Comparison of ENCODE assay signal across 7 worm cellular contexts in the genomic region with DNA sequence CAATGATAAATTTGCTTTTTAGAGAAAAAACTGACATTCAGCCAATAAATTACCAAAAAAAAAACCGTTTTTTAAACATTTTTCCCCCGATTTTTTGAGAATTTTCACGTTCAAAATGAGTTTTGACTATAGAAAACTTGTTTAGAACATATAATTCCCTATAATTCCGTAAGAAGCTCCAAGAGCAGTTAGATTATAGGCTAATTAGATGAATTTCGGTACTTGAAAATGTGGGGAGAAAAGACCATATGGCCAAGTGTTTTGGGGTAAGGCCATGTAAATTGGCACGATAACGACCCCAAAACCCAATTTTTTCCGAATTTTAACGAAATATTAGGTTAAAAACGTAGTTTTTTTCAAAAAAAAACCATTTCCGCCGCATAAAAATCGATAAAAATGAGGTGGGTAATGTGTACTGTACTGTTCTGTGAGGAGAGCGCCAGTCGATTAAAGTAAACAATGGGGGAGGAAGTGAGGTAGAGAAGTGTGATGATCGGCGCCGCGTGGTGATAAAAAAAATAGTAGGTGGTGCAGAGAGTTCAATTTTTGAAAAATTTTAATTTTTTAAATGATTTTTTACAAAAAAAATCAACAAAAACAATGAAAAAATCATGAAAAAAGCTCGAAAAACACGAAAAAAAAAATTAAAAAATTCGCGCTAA.
TF ChIP-seq lines count a peak whose summit lies in the region.

No protein-coding gene starts in this region.

TF ChIP-seq in whole organism, L1 larva, 84 proteins besides CTCF, POLR2A, EP300 and RAD21:
- no peak for TF ChIP-seq C04F5.9 (tag; optimal IDR thresholded peaks at IDR 0.05; lab: Kevin White, UChicago)
- no peak for TF ChIP-seq swsn-7 (tag; optimal IDR thresholded peaks at IDR 0.05; lab: Kevin White, UChicago)
- TF ChIP-seq skn-1 (tag; optimal IDR thresholded peaks at IDR 0.05; lab: Kevin White, UChicago) = peak; percentile 18
- TF ChIP-seq nhr-76 (tag; optimal IDR thresholded peaks at IDR 0.05; lab: Kevin White, UChicago) = no peak

TF ChIP-seq in whole organism, L2 larva, 48 proteins besides CTCF, POLR2A, EP300 and RAD21:
- TF ChIP-seq unc-39 (tag; optimal IDR thresholded peaks at IDR 0.05; lab: Kevin White, UChicago) = no peak
- peak; percentile 62 for TF ChIP-seq fos-1 (tag; optimal IDR thresholded peaks at IDR 0.05; lab: Kevin White, UChicago)

TF ChIP-seq in whole organism, L3 larva, 47 proteins besides CTCF, POLR2A, EP300 and RAD21 (continues in another document):
- TF ChIP-seq unc-62 (GFP tag; optimal IDR thresholded peaks at IDR 0.05; lab: Kevin White, UChicago) (no peak), pha-4 (tag; optimal IDR thresholded peaks at IDR 0.05; lab: Kevin White, UChicago) (peak; percentile 93), elt-2 (tag; optimal IDR thresholded peaks at IDR 0.05; lab: Kevin White, UChicago) (peak; percentile 42), snpc-4 (tag; optimal IDR thresholded peaks at IDR 0.05; lab: Kevin White, UChicago) (no peak), ceh-82 (tag; optimal IDR thresholded peaks at IDR 0.05; lab: Kevin White, UChicago) (no peak), fos-1 (tag; optimal IDR thresholded peaks at IDR 0.05; lab: Kevin White, UChicago) (no peak), nhr-23 (tag; optimal IDR thresholded peaks at IDR 0.05; lab: Kevin White, UChicago) (no peak), elt-1 (tag; optimal IDR thresholded peaks at IDR 0.05; lab: Kevin White, UChicago) (no peak), fkh-2 (tag; optimal IDR thresholded peaks at IDR 0.05; lab: Kevin White, UChicago) (no peak), ZK546.5 (tag; optimal IDR thresholded peaks at IDR 0.05; lab: Kevin White, UChicago) (no peak), lin-15B (tag; optimal IDR thresholded peaks at IDR 0.05; lab: Kevin White, UChicago) (no peak), ztf-11 (tag; optimal IDR thresholded peaks at IDR 0.05; lab: Kevin White, UChicago) (no peak), nhr-43 (tag; optimal IDR thresholded peaks at IDR 0.05; lab: Kevin White, UChicago; ENCODE audit: poor library complexity, severe bottlenecking) (no peak), ama-1 (optimal IDR thresholded peaks at IDR 0.05; lab: Kevin White, UChicago) (no peak), mdl-1 (tag; optimal IDR thresholded peaks at IDR 0.05; lab: Kevin White, UChicago) (no peak), pqm-1 (tag; optimal IDR thresholded peaks at IDR 0.05; lab: Kevin White, UChicago) (peak; percentile 31)

TF ChIP-seq in whole organism, L4 larva, 104 proteins besides CTCF, POLR2A, EP300 and RAD21 (continues in another document):
- TF ChIP-seq pha-4 (GFP tag; IDR thresholded peaks at IDR 0.05; lab: Robert Waterston, UW) (no peak), pha-4 (tag; optimal IDR thresholded peaks at IDR 0.05; lab: Kevin White, UChicago) (peak; percentile 52), nhr-77 (tag; optimal IDR thresholded peaks at IDR 0.05; lab: Kevin White, UChicago) (no peak), zip-2 (tag; optimal IDR thresholded peaks at IDR 0.05; lab: Kevin White, UChicago) (no peak), ces-1 (GFP tag; optimal IDR thresholded peaks at IDR 0.05; lab: Kevin White, UChicago) (no peak), Y105C5A.15 (GFP tag; IDR thresholded peaks at IDR 0.05; lab: Robert Waterston, UW) (no peak), tag-97 (GFP tag; IDR thresholded peaks at IDR 0.05; lab: Robert Waterston, UW) (no peak), dmd-6 (GFP tag; IDR thresholded peaks at IDR 0.05; lab: Robert Waterston, UW) (peak; percentile 72), ztf-7 (tag; optimal IDR thresholded peaks at IDR 0.05; lab: Kevin White, UChicago) (no peak), hlh-11 (tag; optimal IDR thresholded peaks at IDR 0.05; lab: Kevin White, UChicago) (peak; percentile 47), zag-1 (tag; optimal IDR thresholded peaks at IDR 0.05; lab: Kevin White, UChicago) (no peak), daf-16 (GFP tag; optimal IDR thresholded peaks at IDR 0.05; lab: Kevin White, UChicago) (no peak), daf-16 (tag; optimal IDR thresholded peaks at IDR 0.05; lab: Kevin White, UChicago) (peak; percentile 40), fkh-10 (GFP tag; optimal IDR thresholded peaks at IDR 0.05; lab: Kevin White, UChicago) (no peak), unc-39 (tag; optimal IDR thresholded peaks at IDR 0.05; lab: Kevin White, UChicago) (no peak), mxl-3 (GFP tag; optimal IDR thresholded peaks at IDR 0.05; lab: Kevin White, UChicago) (peak; percentile 79), ztf-11 (tag; optimal IDR thresholded peaks at IDR 0.05; lab: Kevin White, UChicago) (no peak)

TF ChIP-seq in whole organism, late embryonic, 69 proteins besides CTCF, POLR2A, EP300 and RAD21:
- no peak for TF ChIP-seq unc-86 (tag; optimal IDR thresholded peaks at IDR 0.05; lab: Kevin White, UChicago)
- no peak for TF ChIP-seq elt-4 (tag; optimal IDR thresholded peaks at IDR 0.05; lab: Kevin White, UChicago)
- TF ChIP-seq Y22D7AL.16 (tag; optimal IDR thresholded peaks at IDR 0.05; lab: Kevin White, UChicago) = no peak
- no peak for TF ChIP-seq unc-55 (GFP tag; optimal IDR thresholded peaks at IDR 0.05; lab: Kevin White, UChicago)
- peak; percentile 52 for TF ChIP-seq unc-42 (tag; optimal IDR thresholded peaks at IDR 0.05; lab: Kevin White, UChicago)
- no peak for TF ChIP-seq ceh-19 (GFP tag; optimal IDR thresholded peaks at IDR 0.05; lab: Kevin White, UChicago)
- TF ChIP-seq ama-1 (optimal IDR thresholded peaks at IDR 0.05; lab: Kevin White, UChicago) = no peak
- TF ChIP-seq pag-3 (tag; optimal IDR thresholded peaks at IDR 0.05; lab: Kevin White, UChicago; ENCODE audit: borderline replicate concordance) = no peak

TF ChIP-seq in whole organism, mixed stage, embryonic, 35 proteins besides CTCF, POLR2A, EP300 and RAD21:
- TF ChIP-seq ces-1 (GFP tag; optimal IDR thresholded peaks at IDR 0.05; lab: Kevin White, UChicago) = peak; percentile 85
- no peak for TF ChIP-seq lin-13 (tag; optimal IDR thresholded peaks at IDR 0.05; lab: Kevin White, UChicago)

TF ChIP-seq in whole organism, young adult, 124 proteins besides CTCF, POLR2A, EP300 and RAD21:
- no peak for TF ChIP-seq hmg-20 (GFP tag; IDR thresholded peaks at IDR 0.05; lab: Robert Waterston, UW)
- peak; percentile 63 for TF ChIP-seq nhr-80 (tag; optimal IDR thresholded peaks at IDR 0.05; lab: Kevin White, UChicago)
